Fruit fly (Drosophila melanogaster): Measurements from ENCODE around the gene CG14441.

The CG14441 gene

DNA sequence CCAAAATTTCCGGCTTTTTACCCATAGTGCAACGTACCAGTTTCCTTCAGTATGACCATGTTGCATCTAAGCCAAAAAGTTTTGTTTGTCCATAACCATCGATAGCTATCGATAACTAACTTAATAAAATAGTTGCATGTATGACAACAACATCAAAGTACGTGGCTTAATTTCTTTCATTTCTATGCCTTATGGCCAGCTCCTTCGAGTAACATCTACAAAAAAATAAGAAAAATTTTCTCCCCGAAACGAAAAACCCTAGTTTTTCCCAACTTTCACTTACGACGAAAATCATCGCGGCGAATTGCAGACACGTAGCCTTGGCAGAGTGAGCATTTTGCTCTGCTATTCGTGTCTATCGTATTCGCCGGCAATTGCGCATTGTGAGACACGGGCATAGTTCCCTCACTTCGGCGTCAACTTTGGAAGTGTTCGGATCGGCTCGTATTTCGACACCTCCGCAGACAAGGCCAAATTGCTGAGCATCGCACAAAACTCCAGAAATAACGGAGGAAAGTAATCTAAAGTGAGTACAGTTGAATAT, 56.9 kb downstream of the CG14441 start, which contains the start of gene sov (continued):
- no peak for TF ChIP-seq Lpt (GFP tag; optimal IDR thresholded peaks at IDR 0.05)
- no peak for TF ChIP-seq trh (GFP tag; optimal IDR thresholded peaks at IDR 0.05)
- TF ChIP-seq sens (GFP tag): peak; percentile 77
- no peak for TF ChIP-seq gsb-n (tag; optimal IDR thresholded peaks at IDR 0.05)
- peak; percentile 18 for TF ChIP-seq Jarid2 (GFP tag; optimal IDR thresholded peaks at IDR 0.05)
- no peak for TF ChIP-seq ham (GFP tag; IDR thresholded peaks at IDR 0.05)
- peak; percentile 68 for TF ChIP-seq CG8290 (GFP tag; optimal IDR thresholded peaks at IDR 0.05)
- TF ChIP-seq CG8290 (tag; optimal IDR thresholded peaks at IDR 0.05): peak; percentile 39 to 58
- no peak for TF ChIP-seq CG16815 (GFP tag; optimal IDR thresholded peaks at IDR 0.05)
- no peak for TF ChIP-seq CG4820 (GFP tag; optimal IDR thresholded peaks at IDR 0.05)
- TF ChIP-seq CG6765 (GFP tag; optimal IDR thresholded peaks at IDR 0.05): no peak
- no peak for TF ChIP-seq CG8089 (GFP tag; optimal IDR thresholded peaks at IDR 0.05)
- no peak for TF ChIP-seq Vsx1 (GFP tag; optimal IDR thresholded peaks at IDR 0.05)
- TF ChIP-seq CG3407 (GFP tag; optimal IDR thresholded peaks at IDR 0.05): no peak
- TF ChIP-seq al (GFP tag; IDR thresholded peaks at IDR 0.05): no peak
- no peak for TF ChIP-seq az2 (GFP tag; optimal IDR thresholded peaks at IDR 0.05)
- no peak for TF ChIP-seq lov (optimal IDR thresholded peaks at IDR 0.05)
- TF ChIP-seq lov (GFP tag; IDR thresholded peaks at IDR 0.05): no peak
- TF ChIP-seq CG32532 (GFP tag; IDR thresholded peaks at IDR 0.05): no peak
- TF ChIP-seq Rfx (GFP tag; IDR thresholded peaks at IDR 0.05): no peak
- no peak for TF ChIP-seq CG7556 (GFP tag; optimal IDR thresholded peaks at IDR 0.05)
- no peak for TF ChIP-seq CG2120 (GFP tag; optimal IDR thresholded peaks at IDR 0.05)
- TF ChIP-seq CG9817 (tag; optimal IDR thresholded peaks at IDR 0.05): no peak
- no peak for TF ChIP-seq CTCF (GFP tag; optimal IDR thresholded peaks at IDR 0.05)
- TF ChIP-seq eve (GFP tag; optimal IDR thresholded peaks at IDR 0.05): no peak
- TF ChIP-seq fd3F (GFP tag; optimal IDR thresholded peaks at IDR 0.05): no peak
- no peak for TF ChIP-seq Sry-β (GFP tag; optimal IDR thresholded peaks at IDR 0.05)
- TF ChIP-seq p53 (GFP tag; optimal IDR thresholded peaks at IDR 0.05): no peak
- no peak for TF ChIP-seq HmgD (GFP tag; optimal IDR thresholded peaks at IDR 0.05)
- no peak for TF ChIP-seq slp2 (GFP tag; optimal IDR thresholded peaks at IDR 0.05)
- no peak for TF ChIP-seq salm (tag; optimal IDR thresholded peaks at IDR 0.05)
- no peak for TF ChIP-seq kah (GFP tag; optimal IDR thresholded peaks at IDR 0.05)
- TF ChIP-seq CG14860 (GFP tag; IDR thresholded peaks at IDR 0.05; ENCODE audit: partially characterized antibody): peak; percentile 86
- no peak for TF ChIP-seq CG16779 (GFP tag; IDR thresholded peaks at IDR 0.05)
- TF ChIP-seq Mad (GFP tag; optimal IDR thresholded peaks at IDR 0.05): no peak
- no peak for TF ChIP-seq CG11504 (tag; optimal IDR thresholded peaks at IDR 0.05)
- no peak for TF ChIP-seq unpg (GFP tag; optimal IDR thresholded peaks at IDR 0.05)
- TF ChIP-seq H15 (GFP tag; IDR thresholded peaks at IDR 0.05): no peak
- no peak for TF ChIP-seq CG9437 (GFP tag; optimal IDR thresholded peaks at IDR 0.05)
- peak; percentile 48 for TF ChIP-seq CG14710 (tag; optimal IDR thresholded peaks at IDR 0.05)
- TF ChIP-seq Dll (GFP tag; IDR thresholded peaks at IDR 0.05; ENCODE audit: partially characterized antibody): peak; percentile 94
- no peak for TF ChIP-seq H2.0 (GFP tag; IDR thresholded peaks at IDR 0.05)
- peak; percentile 34 for TF ChIP-seq phol (tag; optimal IDR thresholded peaks at IDR 0.05)
- no peak for TF ChIP-seq Asciz (GFP tag; optimal IDR thresholded peaks at IDR 0.05)
- TF ChIP-seq zen2 (GFP tag; IDR thresholded peaks at IDR 0.05; ENCODE audit: partially characterized antibody): peak; percentile 80; the same call in 1 of the 3 replicates
- TF ChIP-seq Scr (GFP tag; IDR thresholded peaks at IDR 0.05; ENCODE audit: partially characterized antibody): peak; percentile 94
- no peak for TF ChIP-seq aop (GFP tag; IDR thresholded peaks at IDR 0.05)
- TF ChIP-seq disco-r (GFP tag; optimal IDR thresholded peaks at IDR 0.05): no peak
- no peak for TF ChIP-seq CG12236 (GFP tag; optimal IDR thresholded peaks at IDR 0.05)
- no peak for TF ChIP-seq CG6175 (GFP tag; IDR thresholded peaks at IDR 0.05)
- peak; percentile 73; the same call in 1 of the 2 replicates for TF ChIP-seq nerfin-2 (GFP tag; IDR thresholded peaks at IDR 0.05; ENCODE audit: partially characterized antibody)
- no peak for TF ChIP-seq dimm (GFP tag; IDR thresholded peaks at IDR 0.05)
- TF ChIP-seq cad (GFP tag; optimal IDR thresholded peaks at IDR 0.05): no peak

All from whole organism, embryonic.